Fruit fly (Drosophila melanogaster) whole organism, embryonic: ENCODE data around the gene CG18508.

ENCODE experiments used
- CG10366 ChIP-seq: fragments of 200-800 bp; sonication (Bioruptor generic); IDR thresholded peaks from 2 replicates; pipeline ENCODE4 v1.3.6; 2022; ENCODE audit warnings: missing biosample characterization, missing genetic modification characterization
- CG10462 ChIP-seq: fragments of 200-800 bp; sonication (Bioruptor generic); optimal IDR thresholded peaks from 2 replicates; lab custom pipeline; 2016; ENCODE audit warnings: missing biosample characterization, missing genetic modification characterization
- CG10979 ChIP-seq: fragments of 200-800 bp; sonication (Bioruptor generic); optimal IDR thresholded peaks from 2 replicates; lab custom pipeline; 2018; ENCODE audit warnings: missing biosample characterization, mild to moderate bottlenecking, missing genetic modification characterization, moderate library complexity
- CG11085 ChIP-seq: fragments of 200-800 bp; sonication (Bioruptor generic); IDR thresholded peaks from 2 replicates; pipeline ENCODE4 v1.3.6; 2022; ENCODE audit warnings: missing biosample characterization, missing genetic modification characterization
- CG12299 ChIP-seq: fragments of 200-800 bp; sonication (Bioruptor generic); optimal IDR thresholded peaks from 2 replicates; lab custom pipeline; 2018; ENCODE audit warnings: missing biosample characterization, mild to moderate bottlenecking, missing genetic modification characterization
- CG15479 ChIP-seq: fragments of 200-800 bp; sonication (Bioruptor generic); optimal IDR thresholded peaks from 3 replicates; lab custom pipeline; 2019; ENCODE audit warnings: missing biosample characterization, mild to moderate bottlenecking, missing genetic modification characterization, moderate library complexity
- CG1603 ChIP-seq: fragments of 200-800 bp; sonication (Bioruptor generic); optimal IDR thresholded peaks from 2 replicates; lab custom pipeline; 2019; ENCODE audit warnings: missing biosample characterization, mild to moderate bottlenecking, missing genetic modification characterization, moderate library complexity
- CG2199 ChIP-seq: fragments of 200-800 bp; sonication (Bioruptor generic); IDR thresholded peaks from 3 replicates; pipeline ENCODE4 v1.3.6; 2022; ENCODE audit warnings: missing biosample characterization, missing genetic modification characterization
- CG2712 ChIP-seq: fragments of 200-800 bp; optimal IDR thresholded peaks from 3 replicates; lab custom pipeline; 2019; ENCODE audit warnings: missing biosample characterization, mild to moderate bottlenecking, missing genetic modification characterization, moderate library complexity
- CG2889 ChIP-seq: fragments of 200-800 bp; sonication (Bioruptor generic); IDR thresholded peaks from 3 replicates; pipeline ENCODE4 v1.3.6; 2022; ENCODE audit warnings: missing biosample characterization, missing genetic modification characterization
- CG30403 ChIP-seq: fragments of 200-800 bp; sonication (Bioruptor generic); optimal IDR thresholded peaks from 3 replicates; lab custom pipeline; 2016; ENCODE audit warnings: missing biosample characterization, missing genetic modification characterization
- CG31388 ChIP-seq: fragments of 200-800 bp; sonication (Bioruptor generic); optimal IDR thresholded peaks from 2 replicates; lab custom pipeline; 2016; ENCODE audit warnings: missing biosample characterization, missing genetic modification characterization
- CG3847 ChIP-seq: fragments of 200-800 bp; sonication (Bioruptor generic); IDR thresholded peaks from 2 replicates; pipeline ENCODE4 v1.3.6; 2022; ENCODE audit warnings: missing biosample characterization, missing genetic modification characterization
- CG4854 ChIP-seq: fragments of 200-800 bp; sonication (Bioruptor generic); optimal IDR thresholded peaks from 2 replicates; lab custom pipeline; 2016; ENCODE audit warnings: missing biosample characterization, missing genetic modification characterization, inconsistent platforms
- CG7839 ChIP-seq: fragments of 200-800 bp; sonication (Bioruptor generic); optimal IDR thresholded peaks from 3 replicates; lab custom pipeline; 2018; ENCODE audit warnings: missing biosample characterization, mild to moderate bottlenecking, missing genetic modification characterization, moderate library complexity
- CkIIα-i1 ChIP-seq: fragments of 200-800 bp; sonication (Bioruptor generic); IDR thresholded peaks from 2 replicates; pipeline ENCODE4 v1.3.6; 2022; ENCODE audit warnings: missing biosample characterization, missing genetic modification characterization
- Dbx ChIP-seq: fragments of 200-800 bp; sonication (Bioruptor generic); IDR thresholded peaks from 3 replicates; pipeline ENCODE4 v1.3.6; 2022; ENCODE audit warnings: missing biosample characterization, missing genetic modification characterization
- Dll ChIP-seq: fragments of 200-800 bp; sonication (Bioruptor generic); IDR thresholded peaks from 4 replicates; pipeline ENCODE4 v1.3.6; 2022; ENCODE audit warnings: missing biosample characterization, missing genetic modification characterization; ENCODE audit not compliant: partially characterized antibody
- Drgx ChIP-seq: fragments of 200-800 bp; sonication (Bioruptor generic); IDR thresholded peaks from 2 replicates; pipeline ENCODE4 v1.3.6; 2022; ENCODE audit warnings: missing biosample characterization, missing genetic modification characterization
- E2f1 ChIP-seq: fragments of 200-800 bp; sonication (Bioruptor generic); IDR thresholded peaks from 2 replicates; pipeline ENCODE4 v1.3.6; 2022; ENCODE audit warnings: missing biosample characterization, missing genetic modification characterization
- Fer3 ChIP-seq: fragments of 200-800 bp; sonication (Bioruptor generic); optimal IDR thresholded peaks from 2 replicates; lab custom pipeline; 2018; ENCODE audit warnings: missing biosample characterization, mild to moderate bottlenecking, missing genetic modification characterization, moderate library complexity
- H15 ChIP-seq: fragments of 200-800 bp; sonication (Bioruptor generic); IDR thresholded peaks from 3 replicates; pipeline ENCODE4 v1.3.6; 2022; ENCODE audit warnings: missing biosample characterization, missing genetic modification characterization
- HLHmδ ChIP-seq: fragments of 200-800 bp; sonication (Bioruptor generic); optimal IDR thresholded peaks from 2 replicates; lab custom pipeline; 2018; ENCODE audit warnings: missing biosample characterization, mild to moderate bottlenecking, missing genetic modification characterization, moderate library complexity
- Hand ChIP-seq: fragments of 200-800 bp; sonication (Bioruptor generic); optimal IDR thresholded peaks from 2 replicates; lab custom pipeline; 2017; ENCODE audit warnings: mild to moderate bottlenecking, missing biosample characterization, missing genetic modification reagents, missing genetic modification characterization
- Hmr ChIP-seq: fragments of 200-800 bp; sonication (Bioruptor generic); optimal IDR thresholded peaks from 3 replicates; lab custom pipeline; 2017; ENCODE audit warnings: mild to moderate bottlenecking, missing biosample characterization, missing genetic modification reagents, missing genetic modification characterization
- Myb ChIP-seq: fragments of 200-800 bp; sonication (Bioruptor generic); optimal IDR thresholded peaks from 2 replicates; lab custom pipeline; 2016; ENCODE audit warnings: missing biosample characterization, missing genetic modification characterization
- Nf-YC ChIP-seq: fragments of 200-800 bp; optimal IDR thresholded peaks from 3 replicates; lab custom pipeline; 2019; ENCODE audit warnings: missing biosample characterization, mild to moderate bottlenecking, missing genetic modification characterization, moderate library complexity
- Optix ChIP-seq: fragments of 200-800 bp; sonication (Bioruptor generic); IDR thresholded peaks from 3 replicates; pipeline ENCODE4 v1.3.6; 2022; ENCODE audit warnings: missing biosample characterization, missing genetic modification characterization
- Ssrp ChIP-seq: fragments of 200-800 bp; sonication (Bioruptor generic); optimal IDR thresholded peaks from 2 replicates; lab custom pipeline; 2018; ENCODE audit warnings: missing biosample characterization, mild to moderate bottlenecking, missing genetic modification characterization, moderate library complexity
- bcd ChIP-seq: fragments of 200-800 bp; sonication (Bioruptor generic); optimal IDR thresholded peaks from 2 replicates; lab custom pipeline; 2017; ENCODE audit warnings: missing biosample characterization, mild to moderate bottlenecking, missing genetic modification characterization
- cas ChIP-seq: fragments of 200-800 bp; sonication (Bioruptor generic); IDR thresholded peaks from 2 replicates; pipeline ENCODE4 v1.3.6; 2022; ENCODE audit warnings: missing biosample characterization, missing genetic modification characterization
- dysf ChIP-seq: fragments of 200-800 bp; sonication (Bioruptor generic); IDR thresholded peaks from 3 replicates; pipeline ENCODE4 v1.3.6; 2022; ENCODE audit warnings: missing biosample characterization, missing genetic modification characterization
- esg ChIP-seq: fragments of 200-800 bp; sonication (Bioruptor generic); conservative IDR thresholded peaks from 2 replicates; pipeline ENCODE4 v1.3.6; 2022; ENCODE audit warnings: missing biosample characterization, missing genetic modification characterization
- exex ChIP-seq: fragments of 200-800 bp; sonication (Bioruptor generic); optimal IDR thresholded peaks from 4 replicates; lab custom pipeline; 2018; ENCODE audit warnings: missing biosample characterization, mild to moderate bottlenecking, missing genetic modification characterization, moderate library complexity
- eyg ChIP-seq: fragments of 200-800 bp; sonication (Bioruptor generic); optimal IDR thresholded peaks from 3 replicates; lab custom pipeline; 2016; ENCODE audit warnings: missing biosample characterization, missing genetic modification characterization
- gfzf ChIP-seq: fragments of 200-800 bp; sonication (Bioruptor generic); optimal IDR thresholded peaks from 2 replicates; lab custom pipeline; 2016; ENCODE audit warnings: missing biosample characterization, mild to moderate bottlenecking, missing genetic modification characterization, moderate library complexity
- gro ChIP-seq: fragments of 200-800 bp; sonication (Bioruptor generic); optimal IDR thresholded peaks from 2 replicates; lab custom pipeline; 2016; ENCODE audit warnings: missing biosample characterization, missing genetic modification characterization
- hth ChIP-seq: fragments of >200 bp; optimal IDR thresholded peaks from 2 replicates; lab custom pipeline; 2017; ENCODE audit warnings: inconsistent platforms
- inv ChIP-seq: fragments of 200-800 bp; sonication (Bioruptor generic); IDR thresholded peaks from 2 replicates; pipeline ENCODE4 v1.3.6; 2022; ENCODE audit warnings: missing biosample characterization, missing genetic modification characterization; ENCODE audit not compliant: partially characterized antibody
- klu ChIP-seq: fragments of 200-800 bp; sonication (Bioruptor generic); IDR thresholded peaks from 2 replicates; pipeline ENCODE4 v1.3.6; 2022; ENCODE audit warnings: missing biosample characterization, missing genetic modification characterization
- pfk ChIP-seq: fragments of 200-800 bp; sonication (Bioruptor generic); optimal IDR thresholded peaks from 2 replicates; lab custom pipeline; 2018; ENCODE audit warnings: missing biosample characterization, mild to moderate bottlenecking, missing genetic modification characterization, moderate library complexity
- schlank ChIP-seq: fragments of 200-800 bp; sonication (Bioruptor generic); optimal IDR thresholded peaks from 2 replicates; lab custom pipeline; 2018; ENCODE audit warnings: missing biosample characterization, mild to moderate bottlenecking, missing genetic modification characterization
- sd ChIP-seq: fragments of 200-800 bp; sonication (Bioruptor generic); optimal IDR thresholded peaks from 3 replicates; lab custom pipeline; 2018; ENCODE audit warnings: missing biosample characterization, mild to moderate bottlenecking, missing genetic modification characterization, moderate library complexity
- sima ChIP-seq: fragments of 200-800 bp; sonication (Bioruptor generic); optimal IDR thresholded peaks from 2 replicates; lab custom pipeline; 2016; ENCODE audit warnings: missing biosample characterization, missing genetic modification characterization
- sisA ChIP-seq: fragments of 200-800 bp; sonication (Bioruptor generic); IDR thresholded peaks from 2 replicates; pipeline ENCODE4 v1.3.6; 2022; ENCODE audit warnings: missing biosample characterization, missing genetic modification characterization
- slp2 ChIP-seq: fragments of 200-800 bp; sonication (Bioruptor generic); optimal IDR thresholded peaks from 2 replicates; lab custom pipeline; 2016; ENCODE audit warnings: missing biosample characterization, missing genetic modification characterization
- so ChIP-seq: fragments of 200-800 bp; sonication (Bioruptor generic); IDR thresholded peaks from 3 replicates; pipeline ENCODE4 v1.3.6; 2022; ENCODE audit warnings: missing biosample characterization, missing genetic modification characterization
- toy ChIP-seq: fragments of 200-800 bp; sonication (Bioruptor generic); IDR thresholded peaks from 2 replicates; pipeline ENCODE4 v1.3.6; 2022; ENCODE audit warnings: missing biosample characterization, missing genetic modification characterization
- tup ChIP-seq: fragments of 200-800 bp; sonication (Bioruptor generic); optimal IDR thresholded peaks from 2 replicates; lab custom pipeline; 2016; ENCODE audit warnings: missing biosample characterization, mild to moderate bottlenecking, missing genetic modification characterization, moderate library complexity
- z ChIP-seq: fragments of 200-800 bp; sonication (Bioruptor generic); IDR thresholded peaks from 3 replicates; pipeline ENCODE4 v1.3.6; 2022; ENCODE audit warnings: missing biosample characterization, missing genetic modification characterization

The CG18508 gene

dm6 chrX:3134383-3135101 is 38.4 kb downstream of the CG18508 start, which contains the start of gene N (continued):
- TF ChIP-seq esg (GFP tag; lab: Robert Waterston, UW) (peak; percentile 27; the same call in 1 of the 2 replicates), Hand (GFP tag; lab: Kevin White, UChicago) (no peak), schlank (tag; lab: Kevin White, UChicago) (no peak), CkIIα-i1 (GFP tag; lab: Robert Waterston, UW) (no peak), klu (no peak), bcd (GFP tag; lab: Kevin White, UChicago) (peak; percentile 9), pfk (GFP tag; lab: Kevin White, UChicago) (no peak), CG2889 (GFP tag; lab: Robert Waterston, UW) (no peak), exex (tag; lab: Kevin White, UChicago) (no peak), Nf-YC (no peak), CG4854 (GFP tag; lab: Kevin White, UChicago) (no peak), CG2712 (tag; lab: Kevin White, UChicago) (peak; percentile 62), Dbx (peak; percentile 70; the same call in 2 of the 3 replicates), gro (GFP tag; lab: Kevin White, UChicago) (peak; percentile 48), Fer3 (tag; lab: Kevin White, UChicago) (peak; percentile 28), toy (no peak), cas (GFP tag; lab: Robert Waterston, UW) (peak; percentile 16; the same call in 1 of the 2 replicates), CG2199 (GFP tag; lab: Robert Waterston, UW) (peak; percentile 23; the same call in 1 of the 3 replicates), Myb (GFP tag; lab: Kevin White, UChicago) (peak; percentile 78), slp2 (GFP tag; lab: Kevin White, UChicago) (peak; percentile 6), CG1603 (tag; lab: Kevin White, UChicago) (peak; percentile 79), H15 (GFP tag; lab: Robert Waterston, UW) (no peak), Ssrp (tag; lab: Kevin White, UChicago) (peak; percentile 32), sisA (no peak; the same call in 1 of the 2 replicates), z (GFP tag; lab: Robert Waterston, UW) (no peak; the same call in 2 of the 3 replicates), gfzf (GFP tag; lab: Kevin White, UChicago) (peak; percentile 99), dysf (GFP tag; lab: Robert Waterston, UW) (0 out of 3 replicates have a peak, but pooled peaks have one; percentile 52), CG3847 (GFP tag; lab: Robert Waterston, UW) (peak; percentile 67), sima (GFP tag; lab: Kevin White, UChicago) (no peak), sd (tag; lab: Kevin White, UChicago) (peak; percentile 62), CG12299 (tag; lab: Kevin White, UChicago) (peak; percentile 34), CG10979 (peak; percentile 27), hth (lab: Kevin White, UChicago) (no peak), Hmr (GFP tag; lab: Kevin White, UChicago) (peak; percentile 88), CG11085 (GFP tag; lab: Robert Waterston, UW) (no peak), Optix (no peak; the same call in 2 of the 3 replicates), CG15479 (GFP tag; lab: Kevin White, UChicago) (peak; percentile 81), CG7839 (tag; lab: Kevin White, UChicago) (peak; percentile 54), Drgx (GFP tag; lab: Robert Waterston, UW) (peak; percentile 66), tup (GFP tag; lab: Kevin White, UChicago) (peak; percentile 32), inv (GFP tag; lab: Robert Waterston, UW) (peak; percentile 29; the same call in 1 of the 2 replicates), Dll (GFP tag; lab: Robert Waterston, UW) (no peak), CG30403 (GFP tag; lab: Kevin White, UChicago) (peak; percentile 50), CG31388 (no peak), CG10366 (GFP tag; lab: Robert Waterston, UW) (peak; percentile 45; the same call in 1 of the 2 replicates), HLHmδ (peak; percentile 71), E2f1 (GFP tag; lab: Robert Waterston, UW) (0 out of 2 replicates have a peak, but pooled peaks have one; percentile 19), so (GFP tag; lab: Robert Waterston, UW) (peak; percentile 8; the same call in 1 of the 3 replicates), CG10462 (GFP tag; lab: Kevin White, UChicago) (peak; percentile 22), eyg (GFP tag; lab: Kevin White, UChicago) (peak; percentile 6)
